Fruit fly (Drosophila melanogaster) whole organism, embryonic: ENCODE results near the gene CG34134.
A peak's percentile ranks its signal among the peaks of the same experiment; 100 is the strongest.

Source experiments
- Bdp1 ChIP-seq: fragments of 200-800 bp; sonication (Bioruptor generic); optimal IDR thresholded peaks from 3 replicates; lab custom pipeline; 2016; ENCODE audit warnings: missing biosample characterization, missing genetic modification characterization
- CG10979 ChIP-seq: fragments of 200-800 bp; sonication (Bioruptor generic); optimal IDR thresholded peaks from 2 replicates; lab custom pipeline; 2018; ENCODE audit warnings: missing biosample characterization, mild to moderate bottlenecking, missing genetic modification characterization, moderate library complexity
- CG13424 ChIP-seq: fragments of 200-800 bp; sonication (Bioruptor generic); optimal IDR thresholded peaks from 2 replicates; lab custom pipeline; 2019; ENCODE audit warnings: missing biosample characterization, mild to moderate bottlenecking, missing genetic modification characterization, moderate library complexity
- CG1529 ChIP-seq: fragments of 200-800 bp; sonication (Bioruptor generic); optimal IDR thresholded peaks from 3 replicates; lab custom pipeline; 2018; ENCODE audit warnings: missing biosample characterization, missing genetic modification characterization
- CG16815 ChIP-seq: fragments of 200-800 bp; sonication (Bioruptor generic); optimal IDR thresholded peaks from 3 replicates; lab custom pipeline; 2017; ENCODE audit warnings: missing biosample characterization, mild to moderate bottlenecking, missing genetic modification characterization
- CG17612 ChIP-seq: fragments of 200-800 bp; sonication (Bioruptor generic); IDR thresholded peaks from 2 replicates; pipeline ENCODE4 v1.3.6; 2022; ENCODE audit warnings: missing biosample characterization, missing genetic modification characterization
- CG17802 ChIP-seq: fragments of 200-800 bp; sonication (Bioruptor generic); optimal IDR thresholded peaks from 2 replicates; lab custom pipeline; 2018; ENCODE audit warnings: missing biosample characterization, mild to moderate bottlenecking, missing genetic modification characterization, moderate library complexity
- CG1792 ChIP-seq: fragments of 200-800 bp; sonication (Bioruptor generic); optimal IDR thresholded peaks from 2 replicates; lab custom pipeline; 2016; ENCODE audit warnings: missing biosample characterization, missing genetic modification characterization
- CG2116 ChIP-seq: fragments of 200-800 bp; sonication (Bioruptor generic); optimal IDR thresholded peaks from 3 replicates; lab custom pipeline; 2018; ENCODE audit warnings: missing biosample characterization, mild to moderate bottlenecking, missing genetic modification characterization
- CG2129 ChIP-seq: fragments of 200-800 bp; sonication (Bioruptor generic); IDR thresholded peaks from 2 replicates; pipeline ENCODE4 v1.3.6; 2022; ENCODE audit warnings: missing biosample characterization, missing genetic modification characterization; ENCODE audit not compliant: partially characterized antibody
- CG2199 ChIP-seq: fragments of 200-800 bp; sonication (Bioruptor generic); IDR thresholded peaks from 3 replicates; pipeline ENCODE4 v1.3.6; 2022; ENCODE audit warnings: missing biosample characterization, missing genetic modification characterization
- CG30403 ChIP-seq: fragments of 200-800 bp; sonication (Bioruptor generic); optimal IDR thresholded peaks from 3 replicates; lab custom pipeline; 2016; ENCODE audit warnings: missing biosample characterization, missing genetic modification characterization
- CG32532 ChIP-seq: fragments of 200-800 bp; sonication (Bioruptor generic); IDR thresholded peaks from 2 replicates; pipeline ENCODE4 v1.3.6; 2022; ENCODE audit warnings: missing biosample characterization, missing genetic modification characterization
- CG3407 ChIP-seq: fragments of 200-800 bp; sonication (Bioruptor generic); optimal IDR thresholded peaks from 2 replicates; lab custom pipeline; 2018; ENCODE audit warnings: missing biosample characterization, mild to moderate bottlenecking, missing genetic modification characterization
- CG42726 ChIP-seq: fragments of 200-800 bp; sonication (Bioruptor generic); IDR thresholded peaks from 2 replicates; pipeline ENCODE4 v1.3.6; 2022; ENCODE audit warnings: missing biosample characterization, missing genetic modification characterization; ENCODE audit not compliant: partially characterized antibody
- CG6813 ChIP-seq: fragments of 200-800 bp; sonication (Bioruptor generic); optimal IDR thresholded peaks from 2 replicates; lab custom pipeline; 2017; ENCODE audit warnings: missing biosample characterization, missing genetic modification characterization, mild to moderate bottlenecking, moderate library complexity, missing genetic modification reagents
- CG8388 ChIP-seq: fragments of 200-800 bp; sonication (Bioruptor generic); optimal IDR thresholded peaks from 2 replicates; lab custom pipeline; 2019; ENCODE audit warnings: missing biosample characterization, mild to moderate bottlenecking, missing genetic modification characterization, moderate library complexity
- CG9215 ChIP-seq: fragments of 200-800 bp; sonication (Bioruptor generic); IDR thresholded peaks from 2 replicates; pipeline ENCODE4 v1.3.6; 2022; ENCODE audit warnings: missing biosample characterization, missing genetic modification characterization
- CG9437 ChIP-seq: fragments of 200-800 bp; sonication (Bioruptor generic); optimal IDR thresholded peaks from 2 replicates; lab custom pipeline; 2018; ENCODE audit warnings: missing biosample characterization, mild to moderate bottlenecking, missing genetic modification characterization
- D ChIP-seq, 2 experiments: fragments of 200-800 bp in 1 of 2; fragments of >200 bp in 1 of 2; sonication (Bioruptor generic) in 1 of 2; optimal IDR thresholded peaks; 2 replicates in 1 of 2; 3 replicates in 1 of 2; lab custom pipeline; 2017; ENCODE audit warnings: mild to moderate bottlenecking in 1 of 2, missing biosample characterization in 1 of 2, missing genetic modification characterization in 1 of 2, missing genetic modification reagents in 1 of 2
- Dref ChIP-seq: fragments of 200-800 bp; sonication (Bioruptor generic); IDR thresholded peaks from 2 replicates; pipeline ENCODE4 v1.3.6; 2022; ENCODE audit warnings: missing biosample characterization, missing genetic modification characterization
- H2.0 ChIP-seq: fragments of 200-800 bp; sonication (Bioruptor generic); IDR thresholded peaks from 2 replicates; pipeline ENCODE4 v1.3.6; 2022; ENCODE audit warnings: missing biosample characterization, missing genetic modification characterization
- Hr39 ChIP-seq: fragments of >200 bp; optimal IDR thresholded peaks from 2 replicates; lab custom pipeline; 2017
- Kr ChIP-seq: fragments of 200-800 bp; sonication (Bioruptor generic); optimal IDR thresholded peaks from 2 replicates; lab custom pipeline; 2017; ENCODE audit warnings: missing biosample characterization, mild to moderate bottlenecking, missing genetic modification characterization
- MESR4 ChIP-seq: fragments of 200-800 bp; sonication (Bioruptor generic); optimal IDR thresholded peaks from 2 replicates; lab custom pipeline; 2018; ENCODE audit warnings: missing biosample characterization, mild to moderate bottlenecking, missing genetic modification characterization, moderate library complexity
- MTF-1 ChIP-seq: fragments of 200-800 bp; sonication (Bioruptor generic); optimal IDR thresholded peaks from 2 replicates; lab custom pipeline; 2018; ENCODE audit warnings: missing biosample characterization, mild to moderate bottlenecking, missing genetic modification characterization, borderline replicate concordance
- Mes4 ChIP-seq: fragments of 200-800 bp; sonication (Bioruptor generic); optimal IDR thresholded peaks from 2 replicates; lab custom pipeline; 2016; ENCODE audit warnings: missing biosample characterization, missing genetic modification characterization
- Nf-YB ChIP-seq: fragments of 200-800 bp; sonication (Bioruptor generic); optimal IDR thresholded peaks from 3 replicates; lab custom pipeline; 2019; ENCODE audit warnings: missing biosample characterization, mild to moderate bottlenecking, missing genetic modification characterization, moderate library complexity
- NfI ChIP-seq: fragments of 200-800 bp; sonication (Bioruptor generic); optimal IDR thresholded peaks from 3 replicates; lab custom pipeline; 2018; ENCODE audit warnings: missing biosample characterization, mild to moderate bottlenecking, missing genetic modification characterization, moderate library complexity
- Oli ChIP-seq: fragments of 200-800 bp; sonication (Bioruptor generic); optimal IDR thresholded peaks from 2 replicates; lab custom pipeline; 2018; ENCODE audit warnings: missing biosample characterization, mild to moderate bottlenecking, missing genetic modification characterization, moderate library complexity
- Ptx1 ChIP-seq: fragments of 200-800 bp; sonication (Bioruptor generic); IDR thresholded peaks from 2 replicates; pipeline ENCODE4 v1.3.6; 2022; ENCODE audit warnings: missing biosample characterization, missing genetic modification characterization
- Rfx ChIP-seq: fragments of 200-800 bp; sonication (Bioruptor generic); IDR thresholded peaks from 2 replicates; pipeline ENCODE4 v1.3.6; 2022; ENCODE audit warnings: missing biosample characterization, missing genetic modification characterization
- Six4 ChIP-seq: fragments of 200-800 bp; sonication (Bioruptor generic); optimal IDR thresholded peaks from 2 replicates; lab custom pipeline; 2016; ENCODE audit warnings: missing biosample characterization, missing genetic modification characterization
- Sox102F ChIP-seq: fragments of 200-800 bp; sonication (Bioruptor generic); optimal IDR thresholded peaks from 2 replicates; lab custom pipeline; 2018; ENCODE audit warnings: missing biosample characterization, mild to moderate bottlenecking, missing genetic modification characterization, moderate library complexity
- Ssrp ChIP-seq: fragments of 200-800 bp; sonication (Bioruptor generic); optimal IDR thresholded peaks from 2 replicates; lab custom pipeline; 2018; ENCODE audit warnings: missing biosample characterization, mild to moderate bottlenecking, missing genetic modification characterization, moderate library complexity
- Trl ChIP-seq, 3 experiments: fragments of >200 bp in 2 of 3; fragments of 200-800 bp in 1 of 3; sonication (Bioruptor generic) in 1 of 3; optimal IDR thresholded peaks; 2 replicates in 1 of 3; 3 replicates in 2 of 3; lab custom pipeline; 2016 to 2017; ENCODE audit warnings: missing biosample characterization in 1 of 3, missing genetic modification characterization in 1 of 3
- amos ChIP-seq: fragments of 200-800 bp; sonication (Bioruptor generic); IDR thresholded peaks from 2 replicates; pipeline ENCODE4 v1.3.6; 2022; ENCODE audit warnings: missing biosample characterization, missing genetic modification characterization; ENCODE audit not compliant: partially characterized antibody
- en ChIP-seq: fragments of 200-800 bp; sonication (Bioruptor generic); optimal IDR thresholded peaks from 2 replicates; lab custom pipeline; 2016; ENCODE audit warnings: missing biosample characterization, missing genetic modification characterization
- ftz-f1 ChIP-seq: fragments of 200-800 bp; sonication (Bioruptor generic); optimal IDR thresholded peaks from 2 replicates; lab custom pipeline; 2016; ENCODE audit warnings: missing biosample characterization, missing genetic modification characterization
- gsb-n ChIP-seq: fragments of 200-800 bp; sonication (Bioruptor generic); optimal IDR thresholded peaks from 3 replicates; lab custom pipeline; 2018; ENCODE audit warnings: missing biosample characterization, mild to moderate bottlenecking, missing genetic modification characterization
- h ChIP-seq: fragments of >200 bp; optimal IDR thresholded peaks from 2 replicates; lab custom pipeline; 2017
- hth ChIP-seq: fragments of >200 bp; optimal IDR thresholded peaks from 2 replicates; lab custom pipeline; 2017; ENCODE audit warnings: inconsistent platforms
- kah ChIP-seq: fragments of 200-800 bp; sonication (Bioruptor generic); optimal IDR thresholded peaks from 2 replicates; lab custom pipeline; 2018; ENCODE audit warnings: missing biosample characterization, mild to moderate bottlenecking, missing genetic modification characterization
- knrl ChIP-seq: fragments of 200-800 bp; sonication (Bioruptor generic); IDR thresholded peaks from 3 replicates; pipeline ENCODE4 v1.3.6; 2022; ENCODE audit warnings: missing biosample characterization, missing genetic modification characterization; ENCODE audit not compliant: partially characterized antibody
- nmo ChIP-seq: fragments of 200-800 bp; sonication (Bioruptor generic); optimal IDR thresholded peaks from 2 replicates; lab custom pipeline; 2018; ENCODE audit warnings: missing biosample characterization, mild to moderate bottlenecking, missing genetic modification characterization, moderate library complexity
- otp ChIP-seq: fragments of 200-800 bp; sonication (Bioruptor generic); IDR thresholded peaks from 3 replicates; pipeline ENCODE4, ENCODE4 v1.3.6; 2022; ENCODE audit warnings: missing biosample characterization, missing genetic modification characterization
- so ChIP-seq: fragments of 200-800 bp; sonication (Bioruptor generic); IDR thresholded peaks from 3 replicates; pipeline ENCODE4 v1.3.6; 2022; ENCODE audit warnings: missing biosample characterization, missing genetic modification characterization
- stc ChIP-seq: fragments of 200-800 bp; sonication (Bioruptor generic); IDR thresholded peaks from 2 replicates; pipeline ENCODE4 v1.3.6; 2022; ENCODE audit warnings: missing biosample characterization, missing genetic modification characterization
- usp ChIP-seq: fragments of >200 bp; optimal IDR thresholded peaks from 2 replicates; lab custom pipeline; 2017; ENCODE audit warnings: missing biosample characterization, missing genetic modification characterization

CG34134 gene

dm6 chr2L:8162307-8163024 is 28.1 kb downstream of the CG34134 start, which contains the start of gene Acbp1 (continued):
- peak; percentile 99 for TF ChIP-seq CG10979 (tag; lab: Kevin White, UChicago)
- peak; percentile 91 for TF ChIP-seq CG3407 (GFP tag; lab: Kevin White, UChicago)
- TF ChIP-seq CG9437 (GFP tag; lab: Kevin White, UChicago) = peak; percentile 93
- peak; percentile 98 for TF ChIP-seq gsb-n (tag; lab: Kevin White, UChicago)
- peak; percentile 90 for TF ChIP-seq Nf-YB (GFP tag; lab: Kevin White, UChicago)
- peak; percentile 93 for TF ChIP-seq CG32532 (GFP tag; lab: Robert Waterston, UW)
- peak; percentile 92 for TF ChIP-seq Bdp1 (GFP tag; lab: Kevin White, UChicago)
- TF ChIP-seq Ptx1 (GFP tag; lab: Robert Waterston, UW) = peak; percentile 93
- TF ChIP-seq so (GFP tag; lab: Robert Waterston, UW) = peak; percentile 94
- TF ChIP-seq CG17612 = peak; percentile 80
- peak; percentile 82 for TF ChIP-seq CG2116 (GFP tag; lab: Kevin White, UChicago)
- peak; percentile 95 for TF ChIP-seq NfI (GFP tag; lab: Kevin White, UChicago)
- peak; percentile 77 for TF ChIP-seq knrl (GFP tag; lab: Robert Waterston, UW)

- no peak for TF ChIP-seq CG2199
- no peak for TF ChIP-seq CG8388 (GFP tag; lab: Kevin White, UChicago)
- no peak for TF ChIP-seq Ssrp (tag; lab: Kevin White, UChicago)
- TF ChIP-seq MESR4 (GFP tag; lab: Kevin White, UChicago) = peak; percentile 51
- TF ChIP-seq Mes4 = no peak
- TF ChIP-seq Sox102F = no peak
- TF ChIP-seq Dref (GFP tag; lab: Robert Waterston, UW) = no peak
- TF ChIP-seq amos (GFP tag; lab: Robert Waterston, UW) = no peak
- no peak for TF ChIP-seq Trl (optimal IDR thresholded peaks at IDR 0.05; lab: Kevin White, UChicago)
- no peak for TF ChIP-seq Trl (GFP tag; optimal IDR thresholded peaks at IDR 0.05; lab: Kevin White, UChicago)
- TF ChIP-seq nmo (GFP tag; lab: Kevin White, UChicago) = no peak
- TF ChIP-seq Oli = no peak
- no peak for TF ChIP-seq CG16815 (GFP tag; lab: Kevin White, UChicago)
- no peak for TF ChIP-seq H2.0
- TF ChIP-seq ftz-f1 (GFP tag; lab: Kevin White, UChicago) = peak; percentile 26
- TF ChIP-seq CG30403 = no peak
- TF ChIP-seq D (optimal IDR thresholded peaks at IDR 0.05; lab: Kevin White, UChicago) = peak; percentile 37
- no peak for TF ChIP-seq D (GFP tag; optimal IDR thresholded peaks at IDR 0.05; lab: Kevin White, UChicago)
- no peak for TF ChIP-seq hth (lab: Kevin White, UChicago)
- TF ChIP-seq Rfx (GFP tag; lab: Robert Waterston, UW) = no peak
- TF ChIP-seq kah (GFP tag; lab: Kevin White, UChicago) = no peak
- no peak for TF ChIP-seq CG2129 (GFP tag; lab: Robert Waterston, UW)
- no peak for TF ChIP-seq en (GFP tag; lab: Kevin White, UChicago)
- peak; percentile 12 for TF ChIP-seq usp (GFP tag; lab: Kevin White, UChicago)
Observed at dm6 chr2L:8161994-8162306, 28.6 kb downstream of the CG34134 start.

dm6 chr2L:8159498-8159897 is 31.1 kb downstream of the CG34134 start, which contains the start of the genes PAPLA1 and Rbsn-5:
Gene PAPLA1 (minus strand): TSS chr2L:8159638.
Gene Rbsn-5 (plus strand): TSS chr2L:8159832.
- TF ChIP-seq CG1529 (GFP tag; lab: Kevin White, UChicago) (peak; percentile 84), CG9215 (GFP tag; lab: Robert Waterston, UW) (peak; percentile 89), CG1792 (GFP tag; lab: Kevin White, UChicago) (peak; percentile 91), CG6813 (peak; percentile 80), Hr39 (lab: Kevin White, UChicago) (no peak), Kr (GFP tag; lab: Kevin White, UChicago) (no peak), CG17802 (tag; lab: Kevin White, UChicago) (peak; percentile 81), MTF-1 (GFP tag; lab: Kevin White, UChicago) (peak; percentile 79), otp (GFP tag; lab: Robert Waterston, UW) (peak; percentile 88), CG42726 (no peak), CG13424 (tag; lab: Kevin White, UChicago) (peak; percentile 96), stc (GFP tag; lab: Robert Waterston, UW) (peak; percentile 85), Six4 (GFP tag; lab: Kevin White, UChicago) (peak; percentile 94), h (lab: Kevin White, UChicago) (no peak)
